Worm (Caenorhabditis elegans) whole organism, L4 larva: ENCODE measurements around the gene csn-3.

Experiments used
- F10B5.3 ChIP-seq: sonication (generic microtip); optimal IDR thresholded peaks from 2 replicates; lab custom pipeline; 2016; ENCODE audit warnings: mild to moderate bottlenecking, missing genetic modification characterization, missing compliant biosample characterization
- duxl-1 ChIP-seq: sonication (generic microtip); optimal IDR thresholded peaks from 2 replicates; lab custom pipeline; 2016; ENCODE audit warnings: mild to moderate bottlenecking, missing genetic modification characterization, moderate library complexity, missing compliant biosample characterization; ENCODE audit not compliant: poor library complexity
- lin-13 ChIP-seq: fragments of 150-350 bp; optimal IDR thresholded peaks from 2 replicates; lab custom pipeline; 2014; ENCODE audit warnings: missing biosample characterization, missing genetic modification reagents, missing genetic modification characterization
- lin-39 ChIP-seq: fragments of 150-350 bp; optimal IDR thresholded peaks from 2 replicates; lab custom pipeline; 2014; ENCODE audit warnings: missing biosample characterization, missing genetic modification reagents, missing genetic modification characterization
- spr-1 ChIP-seq: sonication (generic microtip); optimal IDR thresholded peaks from 2 replicates; lab custom pipeline; 2016; ENCODE audit warnings: mild to moderate bottlenecking, missing genetic modification characterization, missing compliant biosample characterization

ce11 chrIV:171036-171435 is 23.5 kb upstream of the csn-3 start:
- TF ChIP-seq lin-39 (tag; lab: Kevin White, UChicago) (no peak), duxl-1 (tag; lab: Kevin White, UChicago) (no peak), lin-13 (GFP tag; lab: Kevin White, UChicago) (no peak), F10B5.3 (tag; lab: Kevin White, UChicago) (no peak), spr-1 (tag; lab: Kevin White, UChicago) (no peak)
